Worm (Caenorhabditis elegans) whole organism, mixed stage, embryonic: ENCODE results near the gene T07E3.4.

ENCODE experiments used
- blmp-1 ChIP-seq: fragments of 150-350 bp; optimal IDR thresholded peaks from 2 replicates; lab custom pipeline; 2014; ENCODE audit warnings: missing biosample characterization, missing genetic modification characterization
- lin-32 ChIP-seq: fragments of 200-800 bp; sonication (Bioruptor generic); optimal IDR thresholded peaks from 2 replicates; lab custom pipeline; 2018; ENCODE audit warnings: mild to moderate bottlenecking, missing genetic modification characterization, missing compliant biosample characterization
- mep-1 ChIP-seq: fragments of 150-350 bp; optimal IDR thresholded peaks from 2 replicates; lab custom pipeline; 2017; ENCODE audit warnings: missing biosample characterization, missing genetic modification reagents, missing genetic modification characterization, inconsistent platforms
- nhr-28 ChIP-seq: fragments of 150-350 bp; optimal IDR thresholded peaks from 2 replicates; lab custom pipeline; 2014; ENCODE audit warnings: missing biosample characterization, missing genetic modification characterization
- nhr-76 ChIP-seq: sonication (generic microtip); optimal IDR thresholded peaks from 2 replicates; lab custom pipeline; 2017; ENCODE audit warnings: missing biosample characterization, missing genetic modification characterization
- sem-2 ChIP-seq: fragments of 200-800 bp; sonication (Bioruptor generic); optimal IDR thresholded peaks from 2 replicates; lab custom pipeline; 2018; ENCODE audit warnings: mild to moderate bottlenecking, missing genetic modification characterization, missing compliant biosample characterization
- snpc-4 ChIP-seq: fragments of 150-350 bp; optimal IDR thresholded peaks from 2 replicates; lab custom pipeline; 2014; ENCODE audit warnings: missing biosample characterization, missing genetic modification characterization
- unc-39 ChIP-seq: fragments of 150-350 bp; optimal IDR thresholded peaks from 2 replicates; lab custom pipeline; 2014; ENCODE audit warnings: missing biosample characterization, missing genetic modification characterization

DNA sequence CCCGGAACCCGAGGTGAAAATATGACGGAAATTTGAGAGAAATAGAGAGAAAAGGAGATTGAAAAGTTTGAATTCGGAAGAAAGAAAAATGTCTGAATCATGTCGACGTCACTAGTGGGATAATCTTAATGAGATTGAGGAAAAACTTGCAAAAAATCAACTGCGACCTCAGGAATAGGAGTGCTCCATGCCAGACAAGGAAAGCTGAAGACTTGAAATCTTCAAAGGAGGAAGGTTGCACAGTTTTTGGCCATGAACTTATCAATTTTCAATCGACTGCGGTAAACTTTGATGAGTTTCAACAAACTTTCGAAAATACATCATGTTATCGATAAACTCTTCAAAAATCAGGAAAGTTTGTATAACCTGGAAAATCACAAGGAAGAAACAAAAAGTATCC lies 14.6 kb downstream of the T07E3.4 start, which contains the start of gene pdf-1:
- no peak for TF ChIP-seq nhr-28
- TF ChIP-seq nhr-76: no peak
- TF ChIP-seq snpc-4: no peak
- TF ChIP-seq blmp-1 (tag; lab: Kevin White, UChicago): no peak
- TF ChIP-seq mep-1 (tag; lab: Kevin White, UChicago): no peak
- TF ChIP-seq unc-39: no peak
- TF ChIP-seq sem-2 (GFP tag; lab: Kevin White, UChicago): no peak
- no peak for TF ChIP-seq lin-32
